Fruit fly (Drosophila melanogaster) whole organism: ENCODE results near the gene TotF.

Source experiments
- CG8478 ChIP-seq: fragments of >200 bp; optimal IDR thresholded peaks from 2 replicates; lab custom pipeline; 2018; ENCODE audit warnings: inconsistent platforms
- Dll ChIP-seq: fragments of >200 bp; optimal IDR thresholded peaks from 2 replicates; lab custom pipeline; 2017
- EcR ChIP-seq, 2 experiments: fragments of >200 bp; optimal IDR thresholded peaks; 2 replicates each; lab custom pipeline; 2017; ENCODE audit warnings: missing biosample characterization in 2 of 2, missing genetic modification characterization in 2 of 2, missing genetic modification reagents in 2 of 2
- pan ChIP-seq: fragments of >200 bp; optimal IDR thresholded peaks from 2 replicates; lab custom pipeline; 2017
- psq ChIP-seq: fragments of >200 bp; optimal IDR thresholded peaks from 2 replicates; lab custom pipeline; 2017
- usp ChIP-seq: fragments of >200 bp; optimal IDR thresholded peaks from 2 replicates; lab custom pipeline; 2017; ENCODE audit warnings: missing biosample characterization, missing genetic modification characterization, mixed read lengths

The TotF gene

DNA sequence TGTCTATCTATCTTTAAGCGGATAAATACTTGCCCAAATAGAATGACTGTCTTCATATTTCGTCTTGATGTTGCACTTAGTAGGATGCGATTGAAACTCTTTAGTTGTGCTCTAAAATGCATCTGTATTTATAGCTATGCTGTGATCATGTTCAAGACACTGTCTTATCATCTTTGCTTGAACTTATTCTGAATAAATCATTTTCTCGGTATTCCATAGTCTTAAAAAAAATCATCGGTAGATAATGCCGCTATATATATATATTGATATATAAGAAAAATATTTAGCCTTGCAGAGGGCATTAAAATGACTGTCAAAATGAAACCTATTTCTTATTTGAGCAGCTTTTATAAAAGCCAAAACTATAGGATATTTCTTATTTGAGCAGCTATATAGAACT, at the start of gene TotF:
Gene TotF, minus strand, starts transcription at position 101 of the 400 bp plus-strand sequence.
- TF ChIP-seq pan: no peak

DNA sequence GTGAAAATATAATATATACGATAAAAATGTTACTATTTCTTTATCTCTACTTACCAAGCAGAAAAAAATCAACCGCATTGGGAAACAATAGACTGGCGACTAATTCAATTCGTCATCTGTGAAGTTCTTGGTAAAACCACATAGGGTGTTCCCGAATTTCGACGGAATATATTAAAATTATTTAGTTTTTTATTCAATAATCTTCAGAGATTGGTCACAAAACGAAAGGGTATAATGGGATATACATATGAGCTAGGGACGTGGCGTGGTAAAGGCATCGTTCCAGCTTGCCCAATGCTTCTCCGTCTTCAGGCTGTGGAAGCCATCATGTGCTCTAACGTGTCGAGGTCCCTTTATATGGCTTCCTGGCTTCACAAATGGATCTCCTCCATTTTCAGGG, 49.4 kb upstream of the TotF start, which contains the start of gene CG42866:
Gene CG42866, minus strand, starts transcription at position 101 of the 400 bp plus-strand sequence.
- TF ChIP-seq EcR (GFP tag; optimal IDR thresholded peaks at IDR 0.05; lab: Kevin White, UChicago) (no peak), Dll (no peak), CG8478 (lab: Kevin White, UChicago) (no peak), psq (no peak), usp (GFP tag; lab: Kevin White, UChicago) (no peak), pan (no peak)

DNA sequence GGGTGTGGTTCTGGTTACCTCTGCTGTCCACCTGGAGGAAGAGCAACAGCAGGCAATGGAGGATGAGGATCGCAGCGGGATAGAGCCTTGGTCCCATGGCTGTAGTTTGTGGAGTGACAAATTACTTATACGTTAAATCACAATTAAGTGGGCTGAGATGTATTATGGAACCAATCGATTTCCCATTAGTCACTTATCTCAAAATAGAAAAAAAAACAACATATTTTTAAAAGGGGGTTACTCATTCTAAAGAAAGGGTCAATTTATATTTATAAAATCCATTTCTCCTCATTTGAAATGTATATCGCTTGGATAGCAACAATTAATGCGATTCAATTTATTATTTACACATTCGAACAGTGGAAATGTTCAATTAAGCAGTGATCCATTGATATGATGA, 48.8 kb upstream of the TotF start, which contains the start of gene CG34051:
Gene CG34051, minus strand, starts transcription at position 101 of the 400 bp plus-strand sequence.
- TF ChIP-seq CG8478 (lab: Kevin White, UChicago) (no peak), EcR (GFP tag; optimal IDR thresholded peaks at IDR 0.05; lab: Kevin White, UChicago) (no peak), usp (GFP tag; lab: Kevin White, UChicago) (no peak), Dll (no peak), pan (no peak), psq (no peak)

DNA sequence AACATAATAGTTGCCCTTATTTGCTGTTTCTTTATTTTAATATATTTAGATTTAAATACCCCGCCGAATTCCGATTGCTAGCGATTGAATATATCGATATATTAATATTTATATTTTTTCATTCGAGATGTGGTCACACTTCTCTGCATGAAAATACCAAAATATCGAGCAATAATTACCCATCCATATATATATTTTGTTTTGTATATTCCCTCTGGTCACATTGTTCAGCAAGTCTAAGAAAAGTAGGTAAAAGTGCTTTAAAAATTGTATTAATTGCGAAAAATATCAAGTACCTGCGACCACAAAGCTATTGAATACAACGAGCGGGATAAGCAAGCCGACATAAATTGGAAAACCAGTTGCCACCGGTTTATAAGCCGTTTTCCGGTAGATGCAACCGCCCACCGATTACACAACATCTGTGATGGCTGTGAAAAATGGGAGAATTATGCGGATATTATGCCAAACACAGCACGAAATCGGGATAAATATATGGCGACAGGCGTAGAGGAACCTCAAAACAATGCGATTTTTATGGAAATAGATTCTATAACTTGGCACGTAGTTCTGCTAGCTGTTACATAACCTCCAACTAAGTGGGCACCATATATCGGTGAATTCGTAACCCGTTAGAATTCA, 46.5 kb upstream of the TotF start, which contains the start of gene COX4:
Gene COX4, plus strand, starts transcription at position 194 of the 642 bp plus-strand sequence.
- TF ChIP-seq usp (GFP tag; lab: Kevin White, UChicago): no peak
- TF ChIP-seq psq: no peak
- no peak for TF ChIP-seq Dll
- TF ChIP-seq EcR (GFP tag; optimal IDR thresholded peaks at IDR 0.05; lab: Kevin White, UChicago): no peak
- TF ChIP-seq pan: no peak
- no peak for TF ChIP-seq CG8478 (lab: Kevin White, UChicago)

DNA sequence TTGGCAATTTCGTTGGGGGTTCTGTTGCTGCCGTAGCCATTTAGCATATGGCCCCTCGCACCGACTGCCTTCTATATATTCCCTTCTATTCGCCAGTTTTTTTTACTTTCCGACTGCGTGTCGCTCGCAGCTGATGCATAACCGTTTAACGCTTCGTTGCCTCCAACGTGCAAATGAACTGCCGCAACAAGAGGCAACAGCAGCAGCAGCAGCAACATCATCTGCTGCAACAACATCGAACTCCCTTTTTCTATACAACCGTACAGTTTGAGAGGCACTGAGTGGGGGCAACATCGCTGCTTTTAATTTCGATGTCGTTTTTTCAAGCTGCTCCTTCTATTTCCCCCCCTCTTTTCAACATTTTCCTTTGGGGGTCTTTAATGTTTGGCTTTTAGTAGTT, 40.0 kb upstream of the TotF start:
- TF ChIP-seq psq: no peak
- TF ChIP-seq CG8478 (lab: Kevin White, UChicago): no peak
- TF ChIP-seq Dll: no peak
- TF ChIP-seq EcR (GFP tag; optimal IDR thresholded peaks at IDR 0.05; lab: Kevin White, UChicago): no peak
- no peak for TF ChIP-seq usp (GFP tag; lab: Kevin White, UChicago)
- no peak for TF ChIP-seq pan

DNA sequence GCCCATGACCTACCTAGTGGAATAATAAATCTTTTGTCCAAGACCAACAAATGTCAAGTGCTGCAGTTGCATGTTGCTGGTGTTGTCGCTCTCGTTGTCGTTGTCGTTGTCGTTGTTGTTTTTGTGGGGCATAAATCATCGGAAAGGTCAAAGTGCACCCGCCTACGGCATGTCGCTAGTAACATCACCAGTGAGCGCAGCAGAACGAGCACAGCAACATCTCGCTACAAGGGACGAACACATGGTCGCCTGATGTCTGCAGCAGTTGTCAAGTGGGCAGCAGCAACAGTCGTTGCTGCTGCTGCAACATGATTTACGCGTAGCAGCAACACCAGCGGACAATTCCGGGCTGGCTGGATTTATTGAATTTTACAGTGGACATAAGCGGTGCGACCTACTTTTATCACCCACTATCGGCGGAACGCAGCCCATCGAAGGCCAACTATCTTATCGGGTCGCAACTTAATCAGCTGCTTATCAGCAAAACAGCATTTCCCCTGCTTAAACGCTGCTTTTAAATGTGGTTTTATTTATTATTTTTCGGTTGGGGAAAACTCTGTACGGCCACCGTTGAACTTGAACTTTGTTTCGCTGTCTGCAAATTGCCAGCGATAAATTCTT, 39.5 kb upstream of the TotF start:
- TF ChIP-seq pan (no peak), usp (GFP tag; lab: Kevin White, UChicago) (no peak), CG8478 (lab: Kevin White, UChicago) (no peak), Dll (no peak), EcR (GFP tag; optimal IDR thresholded peaks at IDR 0.05; lab: Kevin White, UChicago) (no peak), psq (no peak)

DNA sequence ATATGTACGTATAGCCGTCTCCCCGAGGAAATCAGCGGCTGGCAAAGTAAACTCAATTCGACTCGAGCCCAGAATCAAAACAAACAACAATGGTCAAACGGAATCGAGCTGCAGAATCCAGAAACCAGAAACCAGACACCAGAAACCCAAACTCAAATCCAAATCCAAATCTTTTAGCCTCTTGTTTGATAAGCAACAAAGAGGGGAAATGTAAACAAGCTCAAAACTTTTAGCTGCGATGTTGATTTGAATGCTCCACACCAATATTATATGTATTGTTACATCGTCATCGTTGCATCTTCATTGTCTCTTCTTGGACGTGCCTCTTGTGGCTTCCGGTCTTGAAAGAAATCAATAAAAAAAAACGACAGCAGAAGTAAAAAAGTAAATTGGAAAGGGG, 37.4 kb upstream of the TotF start:
- no peak for TF ChIP-seq EcR (GFP tag; optimal IDR thresholded peaks at IDR 0.05; lab: Kevin White, UChicago)
- TF ChIP-seq Dll: no peak
- no peak for TF ChIP-seq pan
- TF ChIP-seq usp (GFP tag; lab: Kevin White, UChicago): no peak
- no peak for TF ChIP-seq CG8478 (lab: Kevin White, UChicago)
- no peak for TF ChIP-seq psq

DNA sequence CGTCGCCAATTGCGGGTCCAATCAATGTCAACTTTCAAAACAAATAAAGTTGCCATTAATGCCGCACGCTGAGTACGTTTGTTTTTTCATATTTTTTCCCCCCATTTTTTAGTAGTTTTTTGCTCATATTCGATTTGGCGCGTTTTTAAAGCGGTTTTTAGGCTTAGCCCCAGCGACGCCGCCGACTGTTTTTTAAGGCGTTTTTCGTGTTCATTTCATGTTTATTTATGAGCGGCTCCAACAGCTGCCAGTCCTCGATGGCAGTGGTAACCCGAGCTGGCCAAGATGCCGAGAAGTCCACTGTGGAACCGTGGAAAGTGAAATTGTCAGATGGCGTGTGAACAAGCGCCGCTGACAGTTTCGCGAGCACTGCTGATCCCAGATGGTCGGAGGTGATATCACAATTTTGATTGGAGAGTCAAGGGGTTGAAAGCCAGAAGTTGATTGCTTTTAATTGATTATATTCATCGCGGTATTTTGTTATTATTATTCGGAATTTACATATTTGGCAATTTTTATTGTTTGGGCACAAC, 35.9 kb upstream of the TotF start:
- no peak for TF ChIP-seq EcR (GFP tag; optimal IDR thresholded peaks at IDR 0.05; lab: Kevin White, UChicago)
- no peak for TF ChIP-seq CG8478 (lab: Kevin White, UChicago)
- no peak for TF ChIP-seq usp (GFP tag; lab: Kevin White, UChicago)
- no peak for TF ChIP-seq psq
- no peak for TF ChIP-seq pan
- no peak for TF ChIP-seq Dll

DNA sequence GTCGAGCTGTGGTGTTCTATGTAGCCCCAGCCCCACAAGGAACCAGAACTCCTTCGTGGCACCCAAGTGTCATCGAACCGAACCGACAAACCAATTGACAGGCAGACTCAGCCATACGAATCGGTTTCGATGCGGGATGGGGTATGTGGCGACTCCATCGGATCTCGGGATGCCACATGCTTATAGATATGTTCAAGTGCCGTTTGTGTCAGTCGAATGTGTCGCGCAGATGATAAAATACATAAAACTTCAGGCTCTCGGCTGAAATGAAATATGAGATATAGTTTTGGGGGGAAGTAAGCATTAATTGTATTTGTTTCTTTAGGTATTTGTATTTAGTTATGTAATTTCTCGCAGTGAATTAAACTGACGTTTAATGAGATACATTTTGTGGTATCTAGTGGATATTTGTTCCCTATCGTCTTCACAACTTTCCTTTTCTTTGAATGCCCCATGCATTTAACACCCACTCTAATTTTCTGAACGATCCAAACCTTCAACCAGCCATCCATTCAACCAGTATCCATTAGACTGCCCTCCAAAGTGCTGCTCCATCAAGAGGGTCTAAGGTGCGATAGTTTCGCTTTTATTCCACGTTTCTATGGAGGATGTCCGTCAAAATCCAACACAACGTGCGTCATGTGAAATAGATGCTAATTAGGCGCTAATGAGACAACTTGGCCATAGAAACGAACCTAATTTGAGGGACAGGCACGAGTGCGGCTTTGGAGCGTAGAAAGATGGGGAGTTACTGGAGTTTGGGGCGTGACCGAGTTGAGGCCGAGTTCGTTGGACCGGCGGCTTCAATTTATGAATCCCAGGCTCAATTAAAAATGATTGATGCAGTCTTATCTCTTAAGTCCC, 32.4 kb upstream of the TotF start:
- TF ChIP-seq EcR (GFP tag; optimal IDR thresholded peaks at IDR 0.05; lab: Kevin White, UChicago) (peak in 1 of 2 experiments; percentile 54), psq (no peak)

DNA sequence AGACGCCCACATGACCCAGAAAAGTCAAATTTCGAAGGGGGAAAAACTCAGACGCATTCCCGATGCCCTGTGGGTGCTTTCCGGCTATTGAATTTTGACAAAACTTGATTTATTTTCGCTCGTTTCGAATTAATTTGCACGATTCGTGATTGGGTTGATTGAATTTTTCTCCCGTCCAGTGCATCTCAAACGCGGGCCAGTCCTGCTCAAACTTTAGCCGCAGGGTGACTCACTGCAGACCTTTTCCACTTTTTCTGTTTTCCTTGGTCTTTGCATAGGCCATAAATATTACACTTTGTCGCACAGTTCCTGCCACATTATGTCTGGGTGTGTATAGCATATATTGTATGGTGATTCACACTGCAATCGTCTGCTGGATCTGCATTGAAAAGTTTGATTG, 30.9 kb upstream of the TotF start:
- no peak for TF ChIP-seq psq

DNA sequence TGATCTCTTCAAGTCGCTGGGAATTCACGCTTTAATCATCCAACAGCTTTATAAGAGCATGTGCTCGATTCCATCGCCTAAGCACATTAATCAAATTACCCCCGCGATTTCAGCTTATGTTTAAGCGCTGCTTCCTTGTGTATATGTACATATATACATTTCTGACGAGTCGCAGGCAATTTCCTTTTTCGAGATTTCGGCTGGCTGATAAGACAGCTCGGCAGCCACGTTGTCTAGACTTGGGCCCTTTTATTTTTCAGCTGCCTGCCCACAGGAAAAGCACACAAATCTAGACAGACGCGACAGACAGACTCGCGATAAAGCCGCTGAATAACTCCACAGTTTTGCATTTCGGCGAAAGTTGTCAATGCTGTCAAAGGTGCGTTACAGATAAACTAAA, 30.3 kb upstream of the TotF start:
- TF ChIP-seq pan: no peak
- no peak for TF ChIP-seq psq

DNA sequence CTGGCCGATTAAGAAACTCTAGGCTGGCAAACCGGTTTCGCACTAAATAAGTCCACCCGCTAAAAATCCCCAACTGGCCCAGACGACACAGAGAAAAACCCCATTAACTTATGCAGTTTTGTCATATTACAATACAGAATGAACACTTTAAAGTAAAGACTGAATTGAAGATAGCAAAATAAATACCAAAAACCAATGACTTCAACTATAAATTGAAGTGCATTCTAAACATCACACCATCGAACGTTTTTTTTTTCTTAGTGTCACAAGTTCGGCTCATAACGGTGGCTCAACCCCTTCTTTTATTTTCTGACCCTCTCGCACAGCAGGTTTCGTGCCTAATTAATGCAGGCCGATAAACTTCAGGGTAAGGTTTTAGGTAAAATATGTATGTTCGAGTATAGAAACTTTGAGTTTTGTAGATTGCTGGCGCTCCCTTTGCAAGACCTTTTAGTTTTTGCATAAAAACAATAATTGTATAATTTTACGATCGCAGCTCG, 29.2 kb upstream of the TotF start:
- TF ChIP-seq EcR (GFP tag; optimal IDR thresholded peaks at IDR 0.05; lab: Kevin White, UChicago) (no peak), psq (no peak), CG8478 (lab: Kevin White, UChicago) (no peak), usp (GFP tag; lab: Kevin White, UChicago) (no peak), Dll (no peak), pan (no peak)
